Worm (Caenorhabditis elegans) whole organism, young adult: ENCODE measurements around the gene Y46D2A.1.

Source experiments
- B0019.2 ChIP-seq: fragments of 200-800 bp; sonication (Bioruptor generic); conservative IDR thresholded peaks from 2 replicates; pipeline ENCODE4 v1.3.6; 2022; ENCODE audit warnings: missing genetic modification reagents, missing genetic modification characterization, missing compliant biosample characterization
- D2030.7 ChIP-seq: fragments of 200-800 bp; sonication (Bioruptor generic); IDR thresholded peaks from 2 replicates; pipeline ENCODE4 v1.3.6; 2022; ENCODE audit warnings: missing genetic modification reagents, missing genetic modification characterization, missing compliant biosample characterization
- F33H1.4 ChIP-seq: fragments of 200-800 bp; sonication (Bioruptor generic); IDR thresholded peaks from 2 replicates; pipeline ENCODE4 v1.3.6; 2022; ENCODE audit warnings: missing genetic modification reagents, missing genetic modification characterization, missing compliant biosample characterization
- K11D2.4 ChIP-seq: fragments of 200-800 bp; sonication (Bioruptor generic); IDR thresholded peaks from 2 replicates; pipeline ENCODE4 v1.3.6; 2022; ENCODE audit warnings: missing genetic modification reagents, missing genetic modification characterization, missing compliant biosample characterization
- Y56A3A.18 ChIP-seq: fragments of 200-800 bp; sonication (Bioruptor generic); IDR thresholded peaks from 2 replicates; pipeline ENCODE4 v1.3.6; 2022; ENCODE audit warnings: missing genetic modification reagents, missing genetic modification characterization, missing compliant biosample characterization
- Y67H2A.10 ChIP-seq: fragments of 200-800 bp; sonication (Bioruptor generic); conservative IDR thresholded peaks from 2 replicates; pipeline ENCODE4 v1.3.6; 2022; ENCODE audit warnings: missing genetic modification reagents, missing genetic modification characterization, missing compliant biosample characterization
- Y95B8A.8 ChIP-seq: fragments of 200-800 bp; sonication (Bioruptor generic); IDR thresholded peaks from 2 replicates; pipeline ENCODE4 v1.3.6; 2022; ENCODE audit warnings: missing genetic modification reagents, missing genetic modification characterization, missing compliant biosample characterization
- akir-1 ChIP-seq: fragments of 200-800 bp; sonication (Bioruptor generic); optimal IDR thresholded peaks from 2 replicates; lab custom pipeline; 2018; ENCODE audit warnings: mild to moderate bottlenecking, missing genetic modification characterization, moderate library complexity, missing compliant biosample characterization
- atf-7 ChIP-seq: sonication (generic microtip); optimal IDR thresholded peaks from 2 replicates; lab custom pipeline; 2017; ENCODE audit warnings: mild to moderate bottlenecking, missing genetic modification characterization, missing compliant biosample characterization
- cebp-2 ChIP-seq: fragments of 200-800 bp; sonication (Bioruptor generic); IDR thresholded peaks from 2 replicates; pipeline ENCODE4 v1.3.6; 2022; ENCODE audit warnings: missing genetic modification characterization, missing compliant biosample characterization
- ceh-27 ChIP-seq: fragments of 200-800 bp; sonication (Bioruptor generic); optimal IDR thresholded peaks from 2 replicates; lab custom pipeline; 2018; ENCODE audit warnings: mild to moderate bottlenecking, missing genetic modification characterization, moderate library complexity, missing compliant biosample characterization
- ceh-40 ChIP-seq: fragments of 200-800 bp; sonication (Bioruptor generic); IDR thresholded peaks from 2 replicates; pipeline ENCODE4 v1.3.6; 2022; ENCODE audit warnings: missing genetic modification characterization, missing compliant biosample characterization
- ceh-58 ChIP-seq: fragments of 200-800 bp; sonication (Bioruptor generic); IDR thresholded peaks from 2 replicates; pipeline ENCODE4 v1.3.6; 2022; ENCODE audit warnings: missing genetic modification characterization, missing compliant biosample characterization
- dox-1 ChIP-seq: fragments of 200-800 bp; sonication (Bioruptor generic); IDR thresholded peaks from 2 replicates; pipeline ENCODE4 v1.3.6; 2022; ENCODE audit warnings: missing genetic modification reagents, missing genetic modification characterization, missing compliant biosample characterization
- ekl-4 ChIP-seq: fragments of 200-800 bp; sonication (Bioruptor generic); IDR thresholded peaks from 2 replicates; pipeline ENCODE4 v1.3.6; 2022; ENCODE audit warnings: missing genetic modification reagents, missing genetic modification characterization, missing compliant biosample characterization
- him-1 ChIP-seq: sonication (generic microtip); optimal IDR thresholded peaks from 2 replicates; lab custom pipeline; 2016; ENCODE audit warnings: missing genotype, missing genetic modification reagents, missing genetic modification characterization, missing compliant biosample characterization
- hsf-1 ChIP-seq: fragments of 200-800 bp; sonication (Bioruptor generic); IDR thresholded peaks from 2 replicates; pipeline ENCODE4 v1.3.6; 2022; ENCODE audit warnings: missing genetic modification reagents, missing genetic modification characterization, missing compliant biosample characterization
- lin-40 ChIP-seq: sonication (generic microtip); optimal IDR thresholded peaks from 2 replicates; lab custom pipeline; 2016; ENCODE audit warnings: missing genetic modification characterization, mild to moderate bottlenecking, missing compliant biosample characterization, missing genotype, missing genetic modification reagents
- lsl-1 ChIP-seq: fragments of 200-800 bp; sonication (Bioruptor generic); optimal IDR thresholded peaks from 2 replicates; lab custom pipeline; 2018; ENCODE audit warnings: mild to moderate bottlenecking, missing genetic modification characterization, moderate library complexity, missing compliant biosample characterization
- madf-10 ChIP-seq: sonication (generic microtip); optimal IDR thresholded peaks from 2 replicates; lab custom pipeline; 2016; ENCODE audit warnings: mild to moderate bottlenecking, missing genetic modification characterization, missing compliant biosample characterization
- madf-6 ChIP-seq: fragments of 200-800 bp; sonication (Bioruptor generic); IDR thresholded peaks from 2 replicates; pipeline ENCODE4 v1.3.6; 2022; ENCODE audit warnings: missing genetic modification reagents, missing genetic modification characterization, missing compliant biosample characterization
- madf-8 ChIP-seq: fragments of 200-800 bp; sonication (Bioruptor generic); conservative IDR thresholded peaks from 2 replicates; pipeline ENCODE4 v1.3.6; 2022; ENCODE audit warnings: missing genetic modification reagents, missing genetic modification characterization, missing compliant biosample characterization
- mcd-1 ChIP-seq: fragments of 200-800 bp; sonication (Bioruptor generic); IDR thresholded peaks from 2 replicates; pipeline ENCODE4 v1.3.6; 2022; ENCODE audit warnings: missing genetic modification reagents, missing genetic modification characterization, missing compliant biosample characterization
- nfya-1 ChIP-seq: sonication (generic microtip); optimal IDR thresholded peaks from 2 replicates; lab custom pipeline; 2017; ENCODE audit warnings: antibody characterized with exemption, missing compliant biosample characterization, missing genetic modification characterization, borderline replicate concordance; ENCODE audit not compliant: insufficient read depth
- pbrm-1 ChIP-seq: fragments of 200-800 bp; sonication (Bioruptor generic); IDR thresholded peaks from 2 replicates; pipeline ENCODE4 v1.3.6; 2022; ENCODE audit warnings: missing genetic modification reagents, missing genetic modification characterization, missing compliant biosample characterization
- pha-4 ChIP-seq: fragments of 150-350 bp; sonication (generic microtip); optimal IDR thresholded peaks from 2 replicates; lab custom pipeline; 2014; ENCODE audit warnings: missing biosample characterization, missing genetic modification reagents, missing genetic modification characterization
- snpc-1.3 ChIP-seq: sonication (generic microtip); optimal IDR thresholded peaks from 2 replicates; lab custom pipeline; 2017; ENCODE audit warnings: missing genetic modification characterization, mild to moderate bottlenecking, missing compliant biosample characterization, antibody characterized with exemption, moderate library complexity, missing genotype, missing genetic modification reagents; ENCODE audit not compliant: insufficient read depth
- snpc-4 ChIP-seq, 5 experiments: fragments of 150-350 bp in 1 of 5; sonication (generic microtip) in 4 of 5; optimal IDR thresholded peaks; 2 replicates each; lab custom pipeline; 2014 to 2018; ENCODE audit warnings: missing genetic modification characterization in 5 of 5, missing biosample characterization in 3 of 5, antibody characterized with exemption in 2 of 5, mild to moderate bottlenecking in 2 of 5, missing compliant biosample characterization in 2 of 5, missing genotype in 2 of 5, moderate library complexity in 2 of 5, missing genetic modification reagents in 1 of 5
- xnd-1 ChIP-seq: sonication (generic microtip); optimal IDR thresholded peaks from 2 replicates; lab custom pipeline; 2016; ENCODE audit warnings: missing genotype, missing genetic modification reagents, missing genetic modification characterization, missing compliant biosample characterization
- ztf-18 ChIP-seq: sonication (generic microtip); optimal IDR thresholded peaks from 2 replicates; lab custom pipeline; 2016; ENCODE audit warnings: missing genotype, mild to moderate bottlenecking, missing genetic modification characterization, missing compliant biosample characterization
- ztf-3 ChIP-seq: fragments of 200-800 bp; sonication (Bioruptor generic); optimal IDR thresholded peaks from 2 replicates; lab custom pipeline; 2018; ENCODE audit warnings: mild to moderate bottlenecking, missing genetic modification characterization, missing compliant biosample characterization

Gene Y46D2A.1

DNA sequence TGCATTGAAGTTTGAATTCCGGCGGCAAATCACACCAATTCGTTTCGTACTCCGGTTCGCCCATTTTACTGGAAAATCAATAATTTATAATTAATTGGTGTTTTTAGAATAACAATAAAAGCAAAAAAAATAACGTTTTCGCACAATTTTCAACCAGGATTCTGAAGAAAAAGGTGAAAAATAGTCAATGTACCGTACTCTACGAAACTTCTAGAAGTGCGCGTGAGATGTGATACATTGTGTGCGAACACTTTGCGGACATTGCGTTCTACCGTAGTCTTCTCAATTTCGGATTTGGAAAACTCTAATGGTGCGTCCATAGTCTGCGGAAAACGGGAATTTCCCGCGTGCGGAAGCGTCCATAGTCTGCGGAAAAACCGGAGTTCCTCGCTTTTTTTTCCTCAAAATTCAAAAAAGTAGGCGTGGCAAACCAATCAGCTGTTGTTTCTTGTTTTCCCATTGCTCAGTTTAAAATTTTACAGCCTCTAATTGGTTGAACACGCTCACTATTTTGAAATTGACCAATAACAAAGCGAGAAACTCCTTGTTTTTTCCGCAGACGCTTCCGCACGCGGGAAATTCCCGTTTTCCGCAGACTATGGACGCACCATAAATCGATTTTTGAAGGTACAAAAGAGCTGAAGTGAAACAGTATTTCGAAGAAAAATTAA is 25.7 kb downstream of the Y46D2A.1 start, which contains the start of the genes F14D2.14 and bath-29 (continued):
- TF ChIP-seq Y67H2A.10 (no peak), madf-8 (GFP tag; lab: Robert Waterston, UW) (0 out of 2 replicates have a peak, but pooled peaks have one; percentile 45), K11D2.4 (GFP tag; lab: Robert Waterston, UW) (no peak), him-1 (tag; lab: Kevin White, UChicago) (no peak), xnd-1 (tag; lab: Kevin White, UChicago) (peak; percentile 15), nfya-1 (tag; lab: Kevin White, UChicago) (no peak), lsl-1 (peak; percentile 71), Y95B8A.8 (GFP tag; lab: Robert Waterston, UW) (0 out of 2 replicates have a peak, but pooled peaks have one; percentile 10), hsf-1 (GFP tag; lab: Robert Waterston, UW) (peak; percentile 90), pha-4 (tag; lab: Kevin White, UChicago) (no peak), ekl-4 (GFP tag; lab: Robert Waterston, UW) (0 out of 2 replicates have a peak, but pooled peaks have one; percentile 23)

DNA sequence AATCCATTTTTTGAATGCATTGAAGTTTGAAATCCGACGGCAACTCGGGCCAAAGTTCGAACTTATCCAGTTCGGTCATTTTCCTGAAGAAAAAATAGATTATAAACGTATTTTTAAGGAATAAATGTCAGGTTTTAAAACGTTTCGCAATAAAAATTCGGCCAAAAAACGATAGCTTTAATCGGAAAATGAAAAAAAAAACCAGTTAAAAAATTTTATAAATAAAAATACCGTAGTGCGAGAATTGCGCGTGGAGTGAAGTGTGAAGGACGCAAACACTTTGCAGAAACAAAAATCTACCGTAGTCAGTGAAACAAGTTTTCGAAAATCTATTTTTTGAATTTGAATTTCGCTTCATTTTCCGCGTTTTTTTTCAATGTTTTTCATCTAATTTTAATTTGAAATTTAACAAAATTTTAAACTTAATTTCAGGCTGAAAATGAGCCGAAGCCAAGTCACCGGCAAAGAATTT is 27.5 kb downstream of the Y46D2A.1 start, which contains the start of gene F14D2.8:
Gene F14D2.8 (minus strand): TSS at position 51 of the 472 bp plus-strand sequence.
- TF ChIP-seq madf-10, result no peak
- peak; percentile 68 for TF ChIP-seq madf-6 (GFP tag; lab: Robert Waterston, UW)
- TF ChIP-seq madf-8 (GFP tag; lab: Robert Waterston, UW), result 0 out of 2 replicates have a peak, but pooled peaks have one; percentile 6
- TF ChIP-seq D2030.7 (GFP tag; lab: Robert Waterston, UW), result peak; percentile 25; the same call in 1 of the 2 replicates
- no peak for TF ChIP-seq akir-1 (GFP tag; lab: Kevin White, UChicago)
- peak; percentile 86 for TF ChIP-seq lsl-1

DNA sequence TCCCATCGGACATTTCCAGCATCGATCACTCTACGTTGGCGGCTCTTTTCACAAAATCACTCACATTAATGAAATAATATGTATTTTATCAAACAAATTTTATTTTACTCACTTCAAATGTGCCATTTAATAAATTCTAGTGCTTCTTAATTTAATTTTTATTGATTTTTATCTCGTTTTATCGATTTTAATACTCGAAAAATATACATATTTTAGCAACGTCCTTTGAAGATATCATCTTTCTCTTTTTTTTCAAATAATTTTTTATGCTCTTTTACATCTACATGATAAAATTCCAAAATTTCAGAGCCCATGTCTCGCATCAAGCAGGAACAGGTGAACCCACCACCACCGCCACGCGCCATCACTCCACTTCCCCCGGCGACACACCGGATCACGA is 36.5 kb downstream of the Y46D2A.1 start, which contains the start of the genes lido-14 and bath-27:
Gene lido-14 (plus strand): TSS at position 301 of the 400 bp plus-strand sequence.
Gene bath-27 (plus strand): TSS at position 306 of the 400 bp plus-strand sequence.
- TF ChIP-seq Y56A3A.18 (GFP tag; lab: Robert Waterston, UW), result no peak

DNA sequence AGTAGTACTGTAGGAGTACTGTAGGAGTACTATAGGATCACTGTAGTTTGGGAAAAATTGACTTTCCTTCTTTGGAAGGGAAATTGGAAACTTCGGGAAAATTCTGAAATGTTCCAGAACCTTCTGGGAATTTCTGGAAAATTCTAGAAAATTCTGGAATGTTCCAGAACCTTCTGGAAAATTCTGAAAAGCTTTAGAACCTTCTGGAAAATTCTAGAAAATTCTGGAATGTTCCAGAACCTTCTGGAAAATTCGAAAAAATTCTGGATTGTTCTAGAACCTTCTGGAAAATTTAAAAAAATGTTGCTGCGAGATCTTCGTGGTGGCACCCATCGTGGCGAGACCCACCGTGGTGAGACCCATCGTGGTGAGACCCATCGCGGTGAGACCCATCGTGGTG is 43.2 kb downstream of the Y46D2A.1 start:
- peak; percentile 45 for TF ChIP-seq F33H1.4 (GFP tag; lab: Robert Waterston, UW)
- TF ChIP-seq cebp-2, result 0 out of 2 replicates have a peak, but pooled peaks have one; percentile 42
- TF ChIP-seq madf-6 (GFP tag; lab: Robert Waterston, UW), result 0 out of 2 replicates have a peak, but pooled peaks have one; percentile 20
- 0 out of 2 replicates have a peak, but pooled peaks have one; percentile 44 for TF ChIP-seq pbrm-1 (GFP tag; lab: Robert Waterston, UW)
- TF ChIP-seq hsf-1 (GFP tag; lab: Robert Waterston, UW), result peak; percentile 96
- TF ChIP-seq dox-1 (GFP tag; lab: Robert Waterston, UW), result peak; percentile 69

DNA sequence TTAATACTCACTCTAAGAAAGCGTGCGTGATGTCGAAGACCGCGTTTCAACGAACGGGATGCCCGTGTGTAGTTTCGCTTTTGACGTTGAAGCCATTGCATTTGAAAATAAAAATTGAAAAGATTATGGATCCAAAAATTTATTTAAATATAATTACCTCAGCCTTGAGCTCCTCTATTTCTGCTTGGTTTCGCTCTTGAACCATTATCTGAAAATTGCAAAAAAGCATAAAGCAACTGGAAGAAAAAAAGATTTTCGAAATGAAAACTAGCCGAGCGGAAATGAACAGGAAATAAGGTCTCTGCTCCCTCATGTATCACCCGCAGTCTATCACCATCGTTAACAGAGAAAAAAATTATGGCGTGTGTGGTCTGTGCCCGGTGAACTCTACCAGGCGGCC is 44.7 kb downstream of the Y46D2A.1 start, which contains the start of gene Y49F6C.6:
Gene Y49F6C.6 (minus strand): TSS at position 101 of the 400 bp plus-strand sequence.
- TF ChIP-seq xnd-1 (tag; lab: Kevin White, UChicago) (no peak), ceh-40 (GFP tag; lab: Robert Waterston, UW) (no peak), snpc-1.3 (no peak), atf-7 (tag; lab: Kevin White, UChicago) (no peak), mcd-1 (GFP tag; lab: Robert Waterston, UW) (no peak), madf-8 (GFP tag; lab: Robert Waterston, UW) (no peak), lin-40 (tag; lab: Kevin White, UChicago) (no peak), ceh-27 (GFP tag; lab: Kevin White, UChicago) (no peak), snpc-4 (GFP tag; optimal IDR thresholded peaks at IDR 0.05; lab: Kevin White, UChicago) (no peak), snpc-4 (tag; optimal IDR thresholded peaks at IDR 0.05; lab: Kevin White, UChicago) (no peak), ztf-3 (GFP tag; lab: Kevin White, UChicago) (no peak), B0019.2 (GFP tag; lab: Robert Waterston, UW) (no peak), ztf-18 (tag; lab: Kevin White, UChicago) (no peak), ceh-58 (GFP tag; lab: Robert Waterston, UW) (no peak)
